Worm (Caenorhabditis elegans) whole organism, L1 larva: ENCODE data around the gene nop-1.

Experiments
- C04F5.9 ChIP-seq: sonication (generic microtip); optimal IDR thresholded peaks from 2 replicates; lab custom pipeline; 2016; ENCODE audit warnings: missing genetic modification characterization, missing compliant biosample characterization
- C34B4.2 ChIP-seq: sonication (generic microtip); optimal IDR thresholded peaks from 2 replicates; lab custom pipeline; 2017; ENCODE audit warnings: mild to moderate bottlenecking, missing genetic modification characterization, missing compliant biosample characterization
- F16B12.6 ChIP-seq: fragments of 150-350 bp; optimal IDR thresholded peaks from 2 replicates; lab custom pipeline; 2014; ENCODE audit warnings: missing biosample characterization, missing genetic modification characterization
- Y116A8C.19 ChIP-seq: sonication (generic microtip); optimal IDR thresholded peaks from 2 replicates; lab custom pipeline; 2016; ENCODE audit warnings: missing compliant biosample characterization, missing genetic modification characterization, borderline replicate concordance
- aha-1 ChIP-seq: fragments of 150-350 bp; optimal IDR thresholded peaks from 2 replicates; lab custom pipeline; 2014; ENCODE audit warnings: missing biosample characterization, missing genetic modification characterization
- alr-1 ChIP-seq: fragments of 200-800 bp; sonication (Bioruptor generic); optimal IDR thresholded peaks from 2 replicates; lab custom pipeline; 2018; ENCODE audit warnings: borderline replicate concordance, mild to moderate bottlenecking, missing genetic modification characterization, missing compliant biosample characterization
- aly-2 ChIP-seq: fragments of 150-350 bp; optimal IDR thresholded peaks from 2 replicates; lab custom pipeline; 2014; ENCODE audit warnings: missing biosample characterization, missing genetic modification characterization
- ama-1 ChIP-seq: fragments of 150-350 bp; optimal IDR thresholded peaks from 2 replicates; lab custom pipeline; 2014
- ceh-82 ChIP-seq, 3 experiments: fragments of 150-350 bp in 1 of 3; sonication (generic microtip) in 2 of 3; optimal IDR thresholded peaks; 2 replicates each; lab custom pipeline; 2014 to 2017; ENCODE audit warnings: missing biosample characterization in 3 of 3, missing genetic modification characterization in 3 of 3
- ceh-88 ChIP-seq: fragments of 200-800 bp; sonication (Bioruptor generic); IDR thresholded peaks from 2 replicates; pipeline ENCODE4 v1.3.6; 2022; ENCODE audit warnings: missing genetic modification characterization, missing compliant biosample characterization
- ceh-90 ChIP-seq: sonication (generic microtip); optimal IDR thresholded peaks from 2 replicates; lab custom pipeline; 2016; ENCODE audit warnings: missing genetic modification characterization, missing compliant biosample characterization
- ces-1 ChIP-seq: fragments of 150-350 bp; optimal IDR thresholded peaks from 2 replicates; lab custom pipeline; 2014; ENCODE audit warnings: missing biosample characterization, missing genetic modification reagents, missing genetic modification characterization
- dsc-1 ChIP-seq: sonication (generic microtip); optimal IDR thresholded peaks from 2 replicates; lab custom pipeline; 2016; ENCODE audit warnings: mild to moderate bottlenecking, missing genetic modification characterization, missing compliant biosample characterization
- efl-3 ChIP-seq: fragments of 200-800 bp; sonication (Bioruptor generic); optimal IDR thresholded peaks from 2 replicates; lab custom pipeline; 2018; ENCODE audit warnings: mild to moderate bottlenecking, missing genetic modification characterization, missing compliant biosample characterization
- egl-27 ChIP-seq, 2 experiments: fragments of 150-350 bp in 1 of 2; sonication (generic microtip); optimal IDR thresholded peaks; 3 replicates each; lab custom pipeline; 2017 to 2018; ENCODE audit warnings: missing biosample characterization in 2 of 2, missing genetic modification characterization in 2 of 2, missing genetic modification reagents in 2 of 2
- elt-2 ChIP-seq: sonication (generic microtip); optimal IDR thresholded peaks from 2 replicates; lab custom pipeline; 2016; ENCODE audit warnings: missing genetic modification characterization, mild to moderate bottlenecking, inconsistent platforms, missing compliant biosample characterization, missing genetic modification reagents
- elt-3 ChIP-seq, 6 experiments: fragments of 150-350 bp in 1 of 6; sonication (generic microtip); optimal IDR thresholded peaks; 2 replicates each; lab custom pipeline; 2017 to 2018; ENCODE audit warnings: missing biosample characterization in 6 of 6, missing genetic modification characterization in 6 of 6, inconsistent platforms in 1 of 6
- fkh-10 ChIP-seq: sonication (generic microtip); optimal IDR thresholded peaks from 2 replicates; lab custom pipeline; 2017; ENCODE audit warnings: missing biosample characterization, missing genetic modification reagents, missing genetic modification characterization
- fkh-4 ChIP-seq: sonication (generic microtip); optimal IDR thresholded peaks from 2 replicates; lab custom pipeline; 2016; ENCODE audit warnings: missing compliant biosample characterization, missing genetic modification characterization, borderline replicate concordance
- fkh-8 ChIP-seq: sonication (generic microtip); optimal IDR thresholded peaks from 2 replicates; lab custom pipeline; 2016; ENCODE audit warnings: mild to moderate bottlenecking, missing genetic modification characterization, missing compliant biosample characterization
- grh-1 ChIP-seq: fragments of 200-800 bp; sonication (Bioruptor generic); IDR thresholded peaks from 2 replicates; pipeline ENCODE4 v1.3.6; 2022; ENCODE audit warnings: missing genetic modification reagents, missing genetic modification characterization, missing compliant biosample characterization
- hlh-17 ChIP-seq: fragments of 200-800 bp; sonication (Bioruptor generic); optimal IDR thresholded peaks from 2 replicates; lab custom pipeline; 2018; ENCODE audit warnings: missing genetic modification characterization, mild to moderate bottlenecking, missing compliant biosample characterization, moderate library complexity, borderline replicate concordance
- isw-1 ChIP-seq: fragments of 200-800 bp; sonication (Bioruptor generic); IDR thresholded peaks from 2 replicates; pipeline ENCODE4 v1.3.6; 2022; ENCODE audit warnings: missing genetic modification characterization, missing compliant biosample characterization
- lin-13 ChIP-seq: fragments of 150-350 bp; optimal IDR thresholded peaks from 2 replicates; lab custom pipeline; 2014; ENCODE audit warnings: missing biosample characterization, missing genetic modification reagents, missing genetic modification characterization
- lin-15B ChIP-seq: fragments of 150-350 bp; sonication (generic microtip); optimal IDR thresholded peaks from 3 replicates; lab custom pipeline; 2014; ENCODE audit warnings: missing biosample characterization, missing genetic modification characterization
- lin-39 ChIP-seq: fragments of 150-350 bp; optimal IDR thresholded peaks from 2 replicates; lab custom pipeline; 2014; ENCODE audit warnings: missing biosample characterization, missing genetic modification reagents, missing genetic modification characterization
- lir-3 ChIP-seq: sonication (generic microtip); optimal IDR thresholded peaks from 2 replicates; lab custom pipeline; 2016; ENCODE audit warnings: mild to moderate bottlenecking, missing genetic modification characterization, moderate library complexity, missing compliant biosample characterization; ENCODE audit not compliant: poor library complexity
- lsy-2 ChIP-seq, 2 experiments: fragments of 150-350 bp; optimal IDR thresholded peaks; 2 replicates each; lab custom pipeline; 2014; ENCODE audit warnings: missing biosample characterization in 2 of 2, missing genetic modification characterization in 2 of 2
- mef-2 ChIP-seq: fragments of 150-350 bp; optimal IDR thresholded peaks from 2 replicates; lab custom pipeline; 2014; ENCODE audit warnings: missing biosample characterization, missing genetic modification characterization
- nhr-11 ChIP-seq: fragments of 150-350 bp; optimal IDR thresholded peaks from 2 replicates; lab custom pipeline; 2014; ENCODE audit warnings: missing biosample characterization, missing genetic modification characterization
- nhr-19 ChIP-seq: fragments of 200-800 bp; sonication (Bioruptor generic); conservative IDR thresholded peaks from 2 replicates; pipeline ENCODE4 v1.3.6; 2022; ENCODE audit warnings: missing genetic modification characterization, missing compliant biosample characterization
- nhr-28 ChIP-seq: fragments of 150-350 bp; optimal IDR thresholded peaks from 2 replicates; lab custom pipeline; 2014; ENCODE audit warnings: missing biosample characterization, missing genetic modification characterization
- nhr-71 ChIP-seq: sonication (generic microtip); optimal IDR thresholded peaks from 2 replicates; lab custom pipeline; 2016; ENCODE audit warnings: mild to moderate bottlenecking, missing genetic modification characterization, moderate library complexity, missing compliant biosample characterization
- nhr-85 ChIP-seq: sonication (generic microtip); peaks from one replicate; lab custom pipeline; 2016; ENCODE audit warnings: missing genetic modification characterization, inconsistent platforms, missing compliant biosample characterization
- pag-3 ChIP-seq: sonication (generic microtip); optimal IDR thresholded peaks from 2 replicates; lab custom pipeline; 2017; ENCODE audit warnings: missing genetic modification characterization, mild to moderate bottlenecking, missing compliant biosample characterization, antibody characterized with exemption, borderline replicate concordance; ENCODE audit not compliant: insufficient read depth
- rnt-1 ChIP-seq: sonication (generic microtip); optimal IDR thresholded peaks from 2 replicates; lab custom pipeline; 2016; ENCODE audit warnings: mild to moderate bottlenecking, missing genetic modification characterization, moderate library complexity, missing compliant biosample characterization
- skn-1 ChIP-seq: fragments of 150-350 bp; optimal IDR thresholded peaks from 2 replicates; lab custom pipeline; 2014; ENCODE audit warnings: missing biosample characterization, missing genetic modification characterization
- snpc-4 ChIP-seq: fragments of 150-350 bp; optimal IDR thresholded peaks from 2 replicates; lab custom pipeline; 2014; ENCODE audit warnings: missing biosample characterization, missing genetic modification characterization
- snu-23 ChIP-seq: sonication (generic microtip); optimal IDR thresholded peaks from 2 replicates; lab custom pipeline; 2016; ENCODE audit warnings: missing genetic modification characterization, missing compliant biosample characterization
- sptf-1 ChIP-seq: fragments of 150-350 bp; optimal IDR thresholded peaks from 2 replicates; lab custom pipeline; 2014; ENCODE audit warnings: missing biosample characterization, missing genetic modification characterization
- sup-37 ChIP-seq: fragments of 200-800 bp; sonication (Bioruptor generic); optimal IDR thresholded peaks from 2 replicates; lab custom pipeline; 2018; ENCODE audit warnings: mild to moderate bottlenecking, missing genetic modification characterization, missing compliant biosample characterization
- swsn-7 ChIP-seq: sonication (generic microtip); optimal IDR thresholded peaks from 2 replicates; lab custom pipeline; 2016; ENCODE audit warnings: missing genetic modification characterization, missing compliant biosample characterization
- tlp-1 ChIP-seq: fragments of 150-350 bp; optimal IDR thresholded peaks from 2 replicates; lab custom pipeline; 2014; ENCODE audit warnings: missing biosample characterization, missing genetic modification characterization
- unc-86 ChIP-seq: sonication (generic microtip); optimal IDR thresholded peaks from 2 replicates; lab custom pipeline; 2016; ENCODE audit warnings: missing genetic modification characterization, missing compliant biosample characterization
- unc-98 ChIP-seq: fragments of 200-800 bp; sonication (Bioruptor generic); IDR thresholded peaks from 2 replicates; pipeline ENCODE4 v1.3.6; 2022; ENCODE audit warnings: missing genetic modification characterization, missing compliant biosample characterization
- vab-15 ChIP-seq: sonication (generic microtip); optimal IDR thresholded peaks from 2 replicates; lab custom pipeline; 2017; ENCODE audit warnings: missing genotype, mild to moderate bottlenecking, missing genetic modification characterization, missing compliant biosample characterization
- zag-1 ChIP-seq: fragments of 150-350 bp; optimal IDR thresholded peaks from 2 replicates; lab custom pipeline; 2014; ENCODE audit warnings: missing biosample characterization, missing genetic modification characterization
- zip-4 ChIP-seq: fragments of 200-800 bp; sonication (Bioruptor generic); optimal IDR thresholded peaks from 2 replicates; lab custom pipeline; 2018; ENCODE audit warnings: mild to moderate bottlenecking, missing genetic modification characterization, moderate library complexity, missing compliant biosample characterization

Gene nop-1

ce11 chrIII:5938790-5939452 is 19.6 kb upstream of the nop-1 start:
- no peak for TF ChIP-seq tlp-1 (tag; lab: Kevin White, UChicago)
- TF ChIP-seq skn-1 = peak; percentile 19
- TF ChIP-seq nhr-85 = peak; percentile 67

- no peak for TF ChIP-seq sup-37 (GFP tag; lab: Kevin White, UChicago)
- peak; percentile 1 for TF ChIP-seq snu-23 (GFP tag; lab: Kevin White, UChicago)
- no peak for TF ChIP-seq fkh-10
- no peak for TF ChIP-seq isw-1
- TF ChIP-seq elt-3 (tag; optimal IDR thresholded peaks at IDR 0.05; lab: Kevin White, UChicago) = no peak
- TF ChIP-seq hlh-17 (GFP tag; lab: Kevin White, UChicago) = no peak
- TF ChIP-seq zip-4 (GFP tag; lab: Kevin White, UChicago) = peak; percentile 55
- TF ChIP-seq tlp-1 (tag; lab: Kevin White, UChicago) = no peak
- no peak for TF ChIP-seq C34B4.2
- no peak for TF ChIP-seq ceh-90 (tag; lab: Kevin White, UChicago)
- TF ChIP-seq C04F5.9 (tag; lab: Kevin White, UChicago) = no peak
- TF ChIP-seq vab-15 = no peak
- no peak for TF ChIP-seq ama-1 (lab: Kevin White, UChicago)
- TF ChIP-seq dsc-1 = peak; percentile 14
- TF ChIP-seq snpc-4 (tag; lab: Kevin White, UChicago) = no peak
- TF ChIP-seq unc-86 = no peak
- no peak for TF ChIP-seq lsy-2 (tag; optimal IDR thresholded peaks at IDR 0.05; lab: Kevin White, UChicago)
- peak; percentile 48 for TF ChIP-seq nhr-71 (tag; lab: Kevin White, UChicago)
- 0 out of 2 replicates have a peak, but pooled peaks have one; percentile 20 for TF ChIP-seq nhr-19
- no peak for TF ChIP-seq F16B12.6 (tag; lab: Kevin White, UChicago)
- TF ChIP-seq swsn-7 (tag; lab: Kevin White, UChicago) = no peak
- TF ChIP-seq zag-1 (tag; lab: Kevin White, UChicago) = no peak
- no peak for TF ChIP-seq alr-1 (tag; lab: Kevin White, UChicago)
- TF ChIP-seq elt-2 (tag; lab: Kevin White, UChicago) = peak; percentile 19
- TF ChIP-seq nhr-11 = no peak
- TF ChIP-seq mef-2 (tag; lab: Kevin White, UChicago) = no peak
- no peak for TF ChIP-seq nhr-28 (tag; lab: Kevin White, UChicago)
- TF ChIP-seq sptf-1 = no peak
- TF ChIP-seq unc-98 (GFP tag; lab: Robert Waterston, UW) = no peak
- no peak for TF ChIP-seq lin-15B (tag; lab: Kevin White, UChicago)
- no peak for TF ChIP-seq Y116A8C.19
- no peak for TF ChIP-seq ceh-82 (tag; optimal IDR thresholded peaks at IDR 0.05; lab: Kevin White, UChicago)
- no peak for TF ChIP-seq fkh-8
- TF ChIP-seq ces-1 (GFP tag; lab: Kevin White, UChicago) = no peak
- no peak for TF ChIP-seq efl-3 (GFP tag; lab: Kevin White, UChicago)
- TF ChIP-seq pag-3 = no peak
- TF ChIP-seq lir-3 = no peak
- no peak for TF ChIP-seq aha-1 (tag; lab: Kevin White, UChicago)
- no peak for TF ChIP-seq egl-27 (tag; optimal IDR thresholded peaks at IDR 0.05; lab: Kevin White, UChicago)
- peak; percentile 18 for TF ChIP-seq rnt-1 (tag; lab: Kevin White, UChicago)
- no peak for TF ChIP-seq lin-13 (GFP tag; lab: Kevin White, UChicago)
- TF ChIP-seq fkh-4 (tag; lab: Kevin White, UChicago) = no peak
- TF ChIP-seq aly-2 = no peak
- no peak for TF ChIP-seq grh-1 (GFP tag; lab: Robert Waterston, UW)
- no peak for TF ChIP-seq ceh-88
- no peak for TF ChIP-seq skn-1
- no peak for TF ChIP-seq lin-39
Observed at ce11 chrIII:5939453-5940296, 18.8 kb upstream of the nop-1 start, which contains the start of gene ubq-1. Gene ubq-1 (plus strand): TSS chrIII:5940254.
